Worm (Caenorhabditis elegans) whole organism, L3 larva: ENCODE data around the gene F32D8.13.

ENCODE experiments used
- ZK546.5 ChIP-seq: sonication (generic microtip); optimal IDR thresholded peaks from 2 replicates; lab custom pipeline; 2017; ENCODE audit warnings: missing biosample characterization, missing genetic modification characterization
- ceh-82 ChIP-seq: fragments of 150-350 bp; optimal IDR thresholded peaks from 2 replicates; lab custom pipeline; 2014; ENCODE audit warnings: missing biosample characterization, missing genetic modification characterization
- egl-27 ChIP-seq: sonication (generic microtip); optimal IDR thresholded peaks from 4 replicates; lab custom pipeline; 2017; ENCODE audit warnings: missing biosample characterization, missing genetic modification reagents, missing genetic modification characterization
- elt-3 ChIP-seq, 3 experiments: fragments of 150-350 bp in 1 of 3; sonication (generic microtip) in 2 of 3; optimal IDR thresholded peaks; 2 replicates in 2 of 3; 4 replicates in 1 of 3; lab custom pipeline; 2014 to 2017; ENCODE audit warnings: missing biosample characterization in 3 of 3, missing genetic modification characterization in 3 of 3
- mdl-1 ChIP-seq: fragments of 150-350 bp; optimal IDR thresholded peaks from 2 replicates; lab custom pipeline; 2014; ENCODE audit warnings: missing biosample characterization, missing genetic modification characterization
- nhr-12 ChIP-seq: fragments of 150-350 bp; optimal IDR thresholded peaks from 2 replicates; lab custom pipeline; 2014; ENCODE audit warnings: missing biosample characterization, missing genetic modification characterization
- nhr-23 ChIP-seq: fragments of 150-350 bp; optimal IDR thresholded peaks from 2 replicates; lab custom pipeline; 2014; ENCODE audit warnings: missing biosample characterization, missing genetic modification reagents, missing genetic modification characterization
- nhr-237 ChIP-seq: fragments of 150-350 bp; optimal IDR thresholded peaks from 2 replicates; lab custom pipeline; 2014; ENCODE audit warnings: missing biosample characterization, missing genetic modification characterization
- nhr-43 ChIP-seq: sonication (generic microtip); optimal IDR thresholded peaks from 2 replicates; lab custom pipeline; 2016; ENCODE audit warnings: mild to moderate bottlenecking, missing genetic modification characterization, missing compliant biosample characterization; ENCODE audit not compliant: poor library complexity, severe bottlenecking
- nhr-67 ChIP-seq: fragments of 150-350 bp; optimal IDR thresholded peaks from 2 replicates; lab custom pipeline; 2014; ENCODE audit warnings: missing biosample characterization, missing genetic modification characterization
- sea-2 ChIP-seq: fragments of 150-350 bp; sonication (generic microtip); optimal IDR thresholded peaks from 4 replicates; lab custom pipeline; 2014; ENCODE audit warnings: missing biosample characterization, missing genetic modification reagents, missing genetic modification characterization
- snpc-4 ChIP-seq: fragments of 150-350 bp; optimal IDR thresholded peaks from 2 replicates; lab custom pipeline; 2014; ENCODE audit warnings: missing biosample characterization, missing genetic modification characterization
- zag-1 ChIP-seq: fragments of 150-350 bp; optimal IDR thresholded peaks from 2 replicates; lab custom pipeline; 2014; ENCODE audit warnings: missing biosample characterization, missing genetic modification characterization

- no peak for TF ChIP-seq snpc-4 (tag; lab: Kevin White, UChicago)
- no peak for TF ChIP-seq elt-3 (tag; optimal IDR thresholded peaks at IDR 0.05; lab: Kevin White, UChicago)
- TF ChIP-seq zag-1 (tag; lab: Kevin White, UChicago), result no peak
- no peak for TF ChIP-seq ceh-82 (tag; lab: Kevin White, UChicago)
- TF ChIP-seq sea-2 (GFP tag; lab: Kevin White, UChicago), result no peak
- no peak for TF ChIP-seq egl-27 (tag; lab: Kevin White, UChicago)
- no peak for TF ChIP-seq nhr-237 (tag; lab: Kevin White, UChicago)
- no peak for TF ChIP-seq mdl-1 (tag; lab: Kevin White, UChicago)
- TF ChIP-seq ZK546.5 (tag; lab: Kevin White, UChicago), result no peak
- TF ChIP-seq nhr-43 (tag; lab: Kevin White, UChicago), result no peak
- no peak for TF ChIP-seq nhr-67 (tag; lab: Kevin White, UChicago)
- no peak for TF ChIP-seq nhr-23 (tag; lab: Kevin White, UChicago)
- no peak for TF ChIP-seq nhr-12 (tag; lab: Kevin White, UChicago)
These were observed 8.5 kb upstream of the F32D8.13 start for ce11 chrV:10904795-10905194.
